Worm (Caenorhabditis elegans) whole organism, L4 larva: Measurements from ENCODE around the gene R13D11.3.

Source experiments
- D1046.2 ChIP-seq: fragments of 200-800 bp; sonication (Bioruptor generic); IDR thresholded peaks from 2 replicates; pipeline ENCODE4 v1.3.6; 2022; ENCODE audit warnings: missing genetic modification characterization, missing compliant biosample characterization
- F37D6.2 ChIP-seq: sonication (generic microtip); optimal IDR thresholded peaks from 2 replicates; lab custom pipeline; 2016; ENCODE audit warnings: mild to moderate bottlenecking, missing genetic modification characterization, missing compliant biosample characterization
- T20F7.1 ChIP-seq: fragments of 200-800 bp; sonication (Bioruptor generic); optimal IDR thresholded peaks from 2 replicates; lab custom pipeline; 2018; ENCODE audit warnings: mild to moderate bottlenecking, missing genetic modification characterization, missing compliant biosample characterization
- aha-1 ChIP-seq: fragments of 150-350 bp; peaks from one replicate; lab custom pipeline; 2014; ENCODE audit warnings: missing biosample characterization, missing genetic modification characterization
- ceh-20 ChIP-seq: fragments of 200-800 bp; sonication (Bioruptor generic); IDR thresholded peaks from 2 replicates; pipeline ENCODE4 v1.3.6; 2022; ENCODE audit warnings: missing genetic modification reagents, missing genetic modification characterization, missing compliant biosample characterization
- ceh-28 ChIP-seq: fragments of 150-350 bp; optimal IDR thresholded peaks from 2 replicates; lab custom pipeline; 2014; ENCODE audit warnings: missing biosample characterization, missing genetic modification reagents, missing genetic modification characterization
- ceh-32 ChIP-seq: sonication (generic microtip); optimal IDR thresholded peaks from 2 replicates; lab custom pipeline; 2016; ENCODE audit warnings: mild to moderate bottlenecking, missing genetic modification characterization, missing compliant biosample characterization; ENCODE audit not compliant: poor library complexity
- ceh-82 ChIP-seq: sonication (generic microtip); optimal IDR thresholded peaks from 2 replicates; lab custom pipeline; 2017; ENCODE audit warnings: missing biosample characterization, missing genetic modification characterization
- ctbp-1 ChIP-seq: fragments of 200-800 bp; sonication (Bioruptor generic); IDR thresholded peaks from 2 replicates; pipeline ENCODE4 v1.3.6; 2022; ENCODE audit warnings: missing genetic modification reagents, missing genetic modification characterization, missing compliant biosample characterization
- daf-19 ChIP-seq: fragments of 200-800 bp; sonication (Bioruptor generic); conservative IDR thresholded peaks from 2 replicates; pipeline ENCODE4 v1.3.6; 2022; ENCODE audit warnings: missing genetic modification characterization, missing compliant biosample characterization
- dmd-8 ChIP-seq: fragments of 200-800 bp; sonication (Bioruptor generic); IDR thresholded peaks from 2 replicates; pipeline ENCODE4 v1.3.6; 2022; ENCODE audit warnings: missing genetic modification characterization, missing compliant biosample characterization
- egl-43 ChIP-seq: fragments of 200-800 bp; sonication (Bioruptor generic); IDR thresholded peaks from 2 replicates; pipeline ENCODE4 v1.3.6; 2022; ENCODE audit warnings: missing genetic modification reagents, missing genetic modification characterization, missing compliant biosample characterization
- gei-8 ChIP-seq: fragments of 200-800 bp; sonication (Bioruptor generic); optimal IDR thresholded peaks from 2 replicates; lab custom pipeline; 2018; ENCODE audit warnings: mild to moderate bottlenecking, missing genetic modification characterization, missing compliant biosample characterization
- hlh-30 ChIP-seq: sonication (generic microtip); optimal IDR thresholded peaks from 2 replicates; lab custom pipeline; 2017; ENCODE audit warnings: antibody characterized with exemption, mild to moderate bottlenecking, missing genetic modification characterization, missing compliant biosample characterization; ENCODE audit not compliant: insufficient read depth
- hmg-1.1 ChIP-seq: fragments of 200-800 bp; sonication (Bioruptor generic); IDR thresholded peaks from 2 replicates; pipeline ENCODE4 v1.3.6; 2022; ENCODE audit warnings: missing genetic modification reagents, missing genetic modification characterization, missing compliant biosample characterization
- lim-7 ChIP-seq: fragments of 200-800 bp; sonication (Bioruptor generic); IDR thresholded peaks from 2 replicates; pipeline ENCODE4 v1.3.6; 2022; ENCODE audit warnings: missing genetic modification characterization, missing compliant biosample characterization
- lin-13 ChIP-seq: fragments of 150-350 bp; optimal IDR thresholded peaks from 2 replicates; lab custom pipeline; 2014; ENCODE audit warnings: missing biosample characterization, missing genetic modification reagents, missing genetic modification characterization
- madf-9 ChIP-seq: fragments of 200-800 bp; sonication (Bioruptor generic); conservative IDR thresholded peaks from 2 replicates; pipeline ENCODE4 v1.3.6; 2022; ENCODE audit warnings: missing genetic modification reagents, missing genetic modification characterization, missing compliant biosample characterization
- mes-2 ChIP-seq: sonication (generic microtip); optimal IDR thresholded peaks from 2 replicates; lab custom pipeline; 2016; ENCODE audit warnings: missing genotype, mild to moderate bottlenecking, missing genetic modification characterization, missing compliant biosample characterization; ENCODE audit not compliant: poor library complexity, severe bottlenecking
- nhr-42 ChIP-seq: fragments of 200-800 bp; sonication (Bioruptor generic); IDR thresholded peaks from 2 replicates; pipeline ENCODE4 v1.3.6; 2022; ENCODE audit warnings: missing genetic modification characterization, missing compliant biosample characterization
- nhr-48 ChIP-seq: sonication (generic microtip); optimal IDR thresholded peaks from 2 replicates; lab custom pipeline; 2016; ENCODE audit warnings: mild to moderate bottlenecking, missing genetic modification characterization, missing compliant biosample characterization
- saeg-2 ChIP-seq: fragments of 200-800 bp; sonication (Bioruptor generic); IDR thresholded peaks from 2 replicates; pipeline ENCODE4 v1.3.6; 2022; ENCODE audit warnings: missing genetic modification reagents, missing genetic modification characterization, missing compliant biosample characterization
- tag-97 ChIP-seq: fragments of 200-800 bp; sonication (Bioruptor generic); IDR thresholded peaks from 2 replicates; pipeline ENCODE4 v1.3.6; 2022; ENCODE audit warnings: missing genetic modification characterization, missing compliant biosample characterization
- tra-1 ChIP-seq: fragments of 200-800 bp; sonication (Bioruptor generic); IDR thresholded peaks from 2 replicates; pipeline ENCODE4 v1.3.6; 2022; ENCODE audit warnings: missing genetic modification reagents, missing genetic modification characterization, missing compliant biosample characterization
- unc-62 ChIP-seq, 3 experiments: fragments of 150-350 bp in 1 of 3; sonication (generic microtip); optimal IDR thresholded peaks in 2 of 3; peaks in 1 of 3; 1 replicate in 1 of 3; 2 replicates in 2 of 3; lab custom pipeline; 2014 to 2017; ENCODE audit warnings: missing biosample characterization in 3 of 3, missing genetic modification characterization in 3 of 3, missing genetic modification reagents in 3 of 3, missing genotype in 1 of 3
- zag-1 ChIP-seq: fragments of 150-350 bp; optimal IDR thresholded peaks from 2 replicates; lab custom pipeline; 2014; ENCODE audit warnings: missing biosample characterization, missing genetic modification characterization
- zfp-3 ChIP-seq: fragments of 200-800 bp; sonication (Bioruptor generic); conservative IDR thresholded peaks from 2 replicates; pipeline ENCODE4 v1.3.6; 2022; ENCODE audit warnings: missing genetic modification reagents, missing genetic modification characterization, missing compliant biosample characterization
- ztf-7 ChIP-seq: fragments of 150-350 bp; optimal IDR thresholded peaks from 2 replicates; lab custom pipeline; 2014; ENCODE audit warnings: missing biosample characterization, missing genetic modification characterization

The R13D11.3 gene

ce11 chrV:794092-794491 is 20.7 kb upstream of the R13D11.3 start:
- TF ChIP-seq egl-43 (no peak), aha-1 (peak; percentile 81)
- TF ChIP-seq, all 104 proteins: peak for 1

ce11 chrV:797241-797640 is 17.6 kb upstream of the R13D11.3 start:
- TF ChIP-seq ceh-82 (no peak), nhr-42 (GFP tag; lab: Robert Waterston, UW) (no peak)

ce11 chrV:800271-800670 is 14.5 kb upstream of the R13D11.3 start:
- TF ChIP-seq ceh-20 (GFP tag; lab: Robert Waterston, UW) = no peak
- TF ChIP-seq tra-1 (GFP tag; lab: Robert Waterston, UW) = no peak
- no peak for TF ChIP-seq F37D6.2 (tag; lab: Kevin White, UChicago)
- TF ChIP-seq zag-1 = no peak
- no peak for TF ChIP-seq daf-19 (GFP tag; lab: Robert Waterston, UW)
- TF ChIP-seq saeg-2 = no peak
- TF ChIP-seq dmd-8 (GFP tag; lab: Robert Waterston, UW) = no peak
- no peak for TF ChIP-seq T20F7.1 (GFP tag; lab: Kevin White, UChicago)
- TF ChIP-seq tag-97 (GFP tag; lab: Robert Waterston, UW) = no peak
- no peak for TF ChIP-seq zfp-3 (GFP tag; lab: Robert Waterston, UW)
- TF ChIP-seq ctbp-1 (GFP tag; lab: Robert Waterston, UW) = no peak
- TF ChIP-seq lin-13 (GFP tag; lab: Kevin White, UChicago) = no peak

ce11 chrV:801555-802060 is 13.2 kb upstream of the R13D11.3 start:
- TF ChIP-seq ceh-32 (tag; lab: Kevin White, UChicago) (no peak), aha-1 (peak; percentile 94)

ce11 chrV:802726-803125 is 12.1 kb upstream of the R13D11.3 start:
- TF ChIP-seq mes-2 (tag; lab: Kevin White, UChicago) = no peak
- TF ChIP-seq ztf-7 (tag; lab: Kevin White, UChicago) = no peak
- TF ChIP-seq hlh-30 (tag; lab: Kevin White, UChicago) = no peak
- peak; percentile 96 for TF ChIP-seq aha-1
- no peak for TF ChIP-seq gei-8
- no peak for TF ChIP-seq hmg-1.1 (GFP tag; lab: Robert Waterston, UW)
- no peak for TF ChIP-seq D1046.2

- peak; percentile 92 for TF ChIP-seq aha-1
- TF ChIP-seq ceh-20 (GFP tag; lab: Robert Waterston, UW) = no peak
These were observed 11.3 kb upstream of the R13D11.3 start for ce11 chrV:803472-803871.

ce11 chrV:804485-804884 is 10.3 kb upstream of the R13D11.3 start, which contains the start of gene nhr-270:
TSS of gene nhr-270 (minus strand) at chrV:804741.
- TF ChIP-seq lim-7 (GFP tag; lab: Robert Waterston, UW) (no peak), nhr-48 (tag; lab: Kevin White, UChicago) (no peak), unc-62 (GFP tag; optimal IDR thresholded peaks at IDR 0.05 in 1 of 2; lab: Kevin White, UChicago) (peak in 1 of 2 experiments; percentile 91), unc-62 (tag; optimal IDR thresholded peaks at IDR 0.05; lab: Kevin White, UChicago) (no peak), aha-1 (peak; percentile 66), ceh-28 (no peak), madf-9 (GFP tag; lab: Robert Waterston, UW) (no peak)
